Worm (Caenorhabditis elegans) whole organism, L3 larva: ENCODE measurements around the gene flh-3.

Source experiments
- ZK546.5 ChIP-seq: sonication (generic microtip); optimal IDR thresholded peaks from 2 replicates; lab custom pipeline; 2017; ENCODE audit warnings: missing biosample characterization, missing genetic modification characterization
- ceh-28 ChIP-seq: fragments of 150-350 bp; optimal IDR thresholded peaks from 2 replicates; lab custom pipeline; 2014; ENCODE audit warnings: missing biosample characterization, missing genetic modification reagents, missing genetic modification characterization
- ceh-9 ChIP-seq: sonication (generic microtip); optimal IDR thresholded peaks from 2 replicates; lab custom pipeline; 2018; ENCODE audit warnings: missing biosample characterization, missing genetic modification characterization
- lin-15B ChIP-seq: fragments of 150-350 bp; optimal IDR thresholded peaks from 2 replicates; lab custom pipeline; 2014; ENCODE audit warnings: missing biosample characterization, missing genetic modification characterization
- mdl-1 ChIP-seq: fragments of 150-350 bp; optimal IDR thresholded peaks from 2 replicates; lab custom pipeline; 2014; ENCODE audit warnings: missing biosample characterization, missing genetic modification characterization
- nhr-11 ChIP-seq: fragments of 150-350 bp; optimal IDR thresholded peaks from 2 replicates; lab custom pipeline; 2014; ENCODE audit warnings: missing biosample characterization, missing genetic modification characterization
- nhr-23 ChIP-seq: fragments of 150-350 bp; optimal IDR thresholded peaks from 2 replicates; lab custom pipeline; 2014; ENCODE audit warnings: missing biosample characterization, missing genetic modification reagents, missing genetic modification characterization
- nhr-25 ChIP-seq: sonication (generic microtip); optimal IDR thresholded peaks from 2 replicates; lab custom pipeline; 2017; ENCODE audit warnings: missing biosample characterization, missing genetic modification characterization
- pha-4 ChIP-seq: fragments of 150-350 bp; optimal IDR thresholded peaks from 2 replicates; lab custom pipeline; 2014; ENCODE audit warnings: missing biosample characterization, missing genetic modification reagents, missing genetic modification characterization
- pqm-1 ChIP-seq: fragments of 150-350 bp; optimal IDR thresholded peaks from 2 replicates; lab custom pipeline; 2017; ENCODE audit warnings: missing biosample characterization, missing genetic modification characterization, inconsistent platforms
- tbx-2 ChIP-seq: sonication (generic microtip); optimal IDR thresholded peaks from 2 replicates; lab custom pipeline; 2016; ENCODE audit warnings: mild to moderate bottlenecking, missing genetic modification characterization, missing compliant biosample characterization
- zag-1 ChIP-seq: fragments of 150-350 bp; optimal IDR thresholded peaks from 2 replicates; lab custom pipeline; 2014; ENCODE audit warnings: missing biosample characterization, missing genetic modification characterization

DNA sequence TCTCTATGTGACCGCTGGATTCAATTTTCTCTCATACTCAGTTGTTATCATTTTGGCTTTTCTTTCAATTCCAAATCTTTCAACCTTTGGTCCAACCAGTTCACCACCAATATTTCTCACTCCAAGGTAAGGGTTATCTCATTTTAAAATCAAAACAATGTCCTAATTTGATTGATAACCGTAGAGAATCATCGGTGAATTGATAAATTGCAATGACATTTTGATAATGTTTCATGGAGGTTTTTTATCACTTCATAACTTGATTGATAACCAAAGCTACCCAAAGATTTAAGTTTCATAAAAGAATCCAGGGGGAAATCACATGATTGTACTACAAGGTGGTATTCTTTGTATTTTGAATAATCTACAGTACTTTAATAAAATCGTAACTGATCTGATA lies 30.7 kb upstream of the flh-3 start:
- TF ChIP-seq nhr-11 (tag; lab: Kevin White, UChicago) (no peak), mdl-1 (tag; lab: Kevin White, UChicago) (no peak), ZK546.5 (tag; lab: Kevin White, UChicago) (no peak), lin-15B (no peak), tbx-2 (no peak), zag-1 (tag; lab: Kevin White, UChicago) (no peak), ceh-28 (no peak), pqm-1 (tag; lab: Kevin White, UChicago) (no peak), nhr-23 (tag; lab: Kevin White, UChicago) (no peak), nhr-25 (tag; lab: Kevin White, UChicago) (no peak), ceh-9 (tag; lab: Kevin White, UChicago) (no peak), pha-4 (tag; lab: Kevin White, UChicago) (no peak)
